Worm (Caenorhabditis elegans): ENCODE data around the gene smex-2.

Gene smex-2

DNA sequence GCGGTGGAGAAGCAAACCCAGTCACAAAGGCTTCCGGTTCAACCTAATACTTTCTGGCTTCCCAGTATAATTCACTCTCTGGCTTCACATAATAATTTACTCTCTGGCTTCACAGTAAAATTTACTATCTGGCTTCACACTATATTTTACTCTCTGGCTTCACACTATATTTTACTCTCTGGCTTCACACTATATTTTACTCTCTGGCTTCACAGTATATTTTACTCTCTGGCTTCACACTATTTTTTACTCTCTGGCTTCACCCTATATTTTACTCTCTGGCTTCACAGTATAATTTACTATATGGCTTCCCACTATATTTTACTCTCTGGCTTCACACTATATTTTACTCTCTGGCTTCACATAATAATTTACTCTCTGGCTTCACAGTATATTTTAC is 17.6 kb upstream of the smex-2 start:
- TF ChIP-seq egrh-3 (GFP tag; IDR thresholded peaks at IDR 0.05): peak; percentile 90
- TF ChIP-seq Y53F4B.3 (GFP tag; IDR thresholded peaks at IDR 0.05): peak; percentile 61; the same call in 1 of the 2 replicates

DNA sequence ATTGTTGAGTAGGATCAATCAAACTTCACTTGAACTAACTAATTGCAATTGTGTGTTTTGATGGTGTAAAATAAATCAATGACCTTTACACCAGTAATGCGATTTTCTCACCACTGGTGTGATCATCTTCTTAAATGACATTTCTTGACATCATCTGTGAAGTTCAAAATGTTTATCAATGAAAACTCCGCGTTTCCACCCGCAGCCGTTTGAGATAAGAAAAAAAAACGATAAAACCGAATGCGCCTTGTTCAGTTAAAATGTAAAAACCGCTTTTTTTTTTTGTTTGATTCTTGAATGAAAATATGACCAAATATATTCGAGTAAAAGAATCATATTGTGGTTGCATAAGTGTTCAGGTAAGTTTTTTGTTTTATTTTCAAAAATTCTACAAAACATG is 12.3 kb upstream of the smex-2 start, which contains the start of gene Y102A11A.1:
Y102A11A.1 (plus strand) TSS at position 223 of the 400 bp plus-strand sequence.
- peak; percentile 39 for TF ChIP-seq nhr-80 (tag; optimal IDR thresholded peaks at IDR 0.05)
- TF ChIP-seq snpc-3.4 (tag; optimal IDR thresholded peaks at IDR 0.05): no peak

DNA sequence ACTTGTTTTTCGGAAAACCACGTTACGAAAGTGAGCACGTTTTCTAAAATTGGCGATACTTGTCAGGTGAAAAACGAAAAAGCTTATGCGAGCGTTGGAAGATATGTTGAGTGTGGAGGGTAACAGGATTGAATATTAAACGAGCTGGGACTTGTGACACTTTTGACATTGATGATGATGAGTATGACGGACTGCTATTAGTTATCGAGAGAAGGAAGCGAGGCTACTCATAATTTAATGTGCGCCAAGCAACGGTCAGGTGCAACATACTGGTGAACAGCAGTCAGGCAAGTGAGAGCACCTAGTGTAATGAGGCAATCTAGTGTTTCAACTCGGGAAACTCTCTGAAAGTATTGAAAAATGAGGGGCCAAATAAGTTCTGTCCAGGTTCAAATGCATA is 11.0 kb upstream of the smex-2 start:
- TF ChIP-seq let-607 (tag; optimal IDR thresholded peaks at IDR 0.05): no peak
- no peak for TF ChIP-seq nfyb-1 (GFP tag; IDR thresholded peaks at IDR 0.05)
- TF ChIP-seq somi-1 (GFP tag; optimal IDR thresholded peaks at IDR 0.05): no peak
- no peak for TF ChIP-seq unc-130 (GFP tag; optimal IDR thresholded peaks at IDR 0.05)
- TF ChIP-seq hmg-1.2 (GFP tag; IDR thresholded peaks at IDR 0.05): no peak
- no peak for TF ChIP-seq snpc-1.3 (tag; optimal IDR thresholded peaks at IDR 0.05; ENCODE audit: insufficient read depth)
- no peak for TF ChIP-seq F49E8.2 (tag; optimal IDR thresholded peaks at IDR 0.05; ENCODE audit: insufficient read depth)
- no peak for TF ChIP-seq snpc-3.4 (tag; optimal IDR thresholded peaks at IDR 0.05)
- TF ChIP-seq T26A5.8 (tag; optimal IDR thresholded peaks at IDR 0.05): no peak

DNA sequence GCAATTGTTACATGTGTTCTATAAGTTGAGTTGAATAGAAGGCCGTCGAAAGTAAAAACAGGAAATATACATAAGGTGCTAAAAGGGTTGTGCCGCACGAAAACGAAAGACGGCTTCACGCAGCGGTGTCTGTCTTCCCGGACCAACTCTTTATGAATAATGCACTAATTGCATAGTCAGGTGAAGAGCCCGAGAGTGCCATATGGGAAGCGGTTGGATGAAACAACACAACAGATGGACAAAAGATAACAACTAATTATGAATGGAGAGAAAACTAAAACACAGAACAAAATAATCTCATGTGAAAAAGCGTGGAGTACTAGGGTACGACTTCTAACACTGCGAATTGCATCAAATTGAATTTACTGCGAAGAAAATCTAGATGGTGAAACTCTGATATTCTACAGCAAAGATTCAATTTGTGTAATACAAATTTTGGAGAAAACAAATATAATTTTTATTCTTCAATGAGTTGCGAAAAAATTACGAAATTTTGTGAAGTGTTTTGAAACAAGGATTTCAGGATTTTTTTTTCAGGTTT is 9.7 kb upstream of the smex-2 start:
- no peak for TF ChIP-seq F52B5.7 (tag; optimal IDR thresholded peaks at IDR 0.05)
- no peak for TF ChIP-seq ztf-22 (GFP tag; optimal IDR thresholded peaks at IDR 0.05)
- TF ChIP-seq mcd-1 (GFP tag; IDR thresholded peaks at IDR 0.05): no peak
- no peak for TF ChIP-seq die-1 (tag; optimal IDR thresholded peaks at IDR 0.05)
- no peak for TF ChIP-seq Y53F4B.3 (GFP tag; IDR thresholded peaks at IDR 0.05)
- no peak for TF ChIP-seq lsl-1 (GFP tag; optimal IDR thresholded peaks at IDR 0.05)

DNA sequence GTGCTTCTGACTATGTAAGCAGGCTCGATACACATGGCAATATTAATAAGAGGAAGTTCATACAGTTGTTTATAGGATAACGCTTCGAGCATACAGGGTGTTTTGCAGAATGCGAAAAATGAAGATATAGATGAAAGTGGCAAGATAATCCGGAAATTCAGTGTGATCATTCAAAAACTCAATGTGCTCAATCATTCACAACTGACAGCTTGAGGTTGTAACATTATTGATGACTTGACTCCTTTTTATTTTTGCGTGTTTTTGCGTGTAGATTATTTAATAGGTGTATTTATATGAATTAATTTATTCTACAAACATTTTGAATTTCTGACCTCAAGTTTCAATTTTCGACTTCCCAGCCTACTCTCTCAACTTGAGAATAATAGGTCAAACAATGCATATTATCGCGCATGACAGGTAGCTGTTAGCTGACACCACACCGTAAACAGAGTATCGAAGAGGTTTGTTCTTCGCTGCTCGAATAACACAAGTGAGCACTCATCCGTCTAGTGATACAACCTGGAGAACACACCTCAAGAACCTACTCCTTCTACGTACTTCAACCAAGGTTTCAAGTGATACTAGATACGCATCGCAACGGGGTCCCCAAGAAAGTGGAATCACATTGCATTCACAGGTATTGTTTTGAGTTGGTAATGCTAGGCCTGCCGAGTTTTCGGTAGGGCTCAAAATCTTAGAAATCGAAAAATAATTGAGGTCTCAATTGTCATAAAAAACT is 8.1 kb upstream of the smex-2 start:
- no peak for TF ChIP-seq nhr-27 (tag; optimal IDR thresholded peaks at IDR 0.05)
- TF ChIP-seq ceh-91 (GFP tag; IDR thresholded peaks at IDR 0.05): no peak
- TF ChIP-seq hsf-1 (GFP tag; IDR thresholded peaks at IDR 0.05): no peak
- TF ChIP-seq lin-35 (GFP tag; optimal IDR thresholded peaks at IDR 0.05): no peak
- TF ChIP-seq pha-4 (tag; optimal IDR thresholded peaks at IDR 0.05): no peak
- no peak for TF ChIP-seq cebp-1 (GFP tag; IDR thresholded peaks at IDR 0.05)
- TF ChIP-seq cebp-1 (tag; optimal IDR thresholded peaks at IDR 0.05): no peak

DNA sequence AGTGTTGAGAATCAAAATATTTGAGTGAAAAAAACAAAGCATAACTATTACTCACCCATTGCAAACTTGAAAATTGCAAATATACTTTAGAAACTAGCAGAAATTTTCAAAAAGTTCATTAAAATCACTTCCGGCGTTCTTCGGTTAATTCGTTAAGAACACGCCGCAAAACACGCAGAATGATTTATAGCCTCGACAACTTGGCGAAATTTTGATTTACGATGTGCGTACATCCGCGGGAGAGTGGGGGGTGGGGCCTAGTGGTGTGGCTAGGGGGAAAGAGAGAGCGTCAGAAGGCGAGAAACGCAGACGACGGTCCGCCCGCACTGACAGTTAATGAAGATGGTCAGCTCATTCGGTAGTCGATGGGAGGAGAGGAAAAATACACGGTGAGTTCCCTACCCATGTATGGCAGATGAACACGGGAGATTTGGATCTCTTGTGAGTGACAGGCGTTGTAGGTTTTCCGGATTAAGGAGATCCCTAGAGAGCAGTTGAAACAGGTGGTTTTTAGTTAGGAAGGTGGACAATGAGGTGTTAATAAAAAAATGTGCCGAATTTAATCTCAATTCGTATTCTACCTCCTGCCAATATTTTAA is 7.0 kb upstream of the smex-2 start, which contains the start of gene igcm-4:
igcm-4 (minus strand) TSS at position 237 of the 599 bp plus-strand sequence.
- TF ChIP-seq xnd-1 (tag; optimal IDR thresholded peaks at IDR 0.05): no peak
- TF ChIP-seq nfyb-1 (GFP tag; IDR thresholded peaks at IDR 0.05): 0 out of 2 replicates have a peak, but pooled peaks have one; percentile 37
- no peak for TF ChIP-seq sptf-2 (GFP tag; optimal IDR thresholded peaks at IDR 0.05)
- TF ChIP-seq egl-44 (GFP tag; IDR thresholded peaks at IDR 0.05): peak; percentile 49; the same call in 1 of the 2 replicates
- TF ChIP-seq unc-62 (GFP tag; optimal IDR thresholded peaks at IDR 0.05): peak; percentile 79
